Fruit fly (Drosophila melanogaster): Measurements from ENCODE around the gene CG11470.

CG11470 gene

DNA sequence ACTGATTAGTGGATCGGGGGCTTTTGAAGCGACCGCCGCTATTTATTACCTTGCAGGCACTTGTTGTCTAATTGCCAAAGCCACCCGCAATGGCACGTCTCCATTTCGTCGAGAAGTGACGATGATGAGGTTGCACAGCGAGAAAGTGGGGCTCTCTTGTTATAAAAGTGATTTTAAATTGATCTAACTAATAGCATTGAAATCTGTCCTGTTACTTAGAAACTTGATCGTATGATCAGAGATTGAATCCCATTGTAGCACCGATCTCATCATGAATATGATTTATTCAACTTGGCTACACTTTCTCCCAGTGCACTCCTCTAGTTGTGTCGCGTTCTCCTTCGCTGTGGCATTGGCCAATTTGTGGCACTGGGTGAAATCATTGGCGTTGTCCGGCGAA, 5.3 kb downstream of the CG11470 start:
- TF ChIP-seq Vsx2 (GFP tag; optimal IDR thresholded peaks at IDR 0.05; ENCODE audit: partially characterized antibody), result no peak
- TF ChIP-seq brk (GFP tag; optimal IDR thresholded peaks at IDR 0.05), result no peak
- no peak for TF ChIP-seq ey (GFP tag; optimal IDR thresholded peaks at IDR 0.05)
- TF ChIP-seq CG32264 (GFP tag; optimal IDR thresholded peaks at IDR 0.05), result no peak
- no peak for TF ChIP-seq dmrt93B (GFP tag; optimal IDR thresholded peaks at IDR 0.05)
- no peak for TF ChIP-seq br (GFP tag; optimal IDR thresholded peaks at IDR 0.05)
- no peak for TF ChIP-seq CG9705 (GFP tag; optimal IDR thresholded peaks at IDR 0.05)
- no peak for TF ChIP-seq jim (GFP tag; optimal IDR thresholded peaks at IDR 0.05)
- no peak for TF ChIP-seq fru (GFP tag; optimal IDR thresholded peaks at IDR 0.05)
- no peak for TF ChIP-seq HLH106 (tag; optimal IDR thresholded peaks at IDR 0.05)
- no peak for TF ChIP-seq usp (GFP tag; optimal IDR thresholded peaks at IDR 0.05)
- TF ChIP-seq Rel (GFP tag; optimal IDR thresholded peaks at IDR 0.05), result no peak
- TF ChIP-seq Rel (tag; optimal IDR thresholded peaks at IDR 0.05), result no peak
- TF ChIP-seq Abd-B (GFP tag; optimal IDR thresholded peaks at IDR 0.05), result no peak
- no peak for TF ChIP-seq sage (GFP tag; optimal IDR thresholded peaks at IDR 0.05)
- no peak for TF ChIP-seq CrebA (GFP tag; optimal IDR thresholded peaks at IDR 0.05; ENCODE audit: borderline replicate concordance)
- TF ChIP-seq rgr (GFP tag; optimal IDR thresholded peaks at IDR 0.05), result no peak
- TF ChIP-seq N (GFP tag; optimal IDR thresholded peaks at IDR 0.05), result no peak

DNA sequence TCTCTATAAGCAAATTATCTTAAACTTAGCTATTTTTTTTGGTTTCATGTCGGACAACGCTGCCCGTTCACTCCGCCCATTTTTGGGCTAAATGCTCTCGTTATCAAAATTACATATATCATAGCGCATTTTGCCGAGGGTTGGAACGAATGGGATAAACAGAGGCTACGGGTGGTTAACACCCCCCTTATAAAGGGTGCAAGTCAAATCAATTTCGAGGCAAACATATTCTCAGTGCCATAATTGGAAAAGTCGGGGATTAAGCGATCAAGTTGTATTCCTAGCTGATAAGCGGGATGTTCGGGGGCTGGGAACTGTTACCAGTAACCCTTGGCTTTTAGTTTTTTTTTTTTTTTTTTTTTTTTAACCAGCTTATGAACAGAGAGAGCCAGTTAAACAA, 6.3 kb downstream of the CG11470 start:
- no peak for TF ChIP-seq ey (GFP tag; optimal IDR thresholded peaks at IDR 0.05)
- TF ChIP-seq Hr78 (GFP tag; optimal IDR thresholded peaks at IDR 0.05), result no peak
- no peak for TF ChIP-seq brk (GFP tag; optimal IDR thresholded peaks at IDR 0.05)
- no peak for TF ChIP-seq foxo (GFP tag; optimal IDR thresholded peaks at IDR 0.05)
- no peak for TF ChIP-seq CG9705 (GFP tag; optimal IDR thresholded peaks at IDR 0.05)
- no peak for TF ChIP-seq Dif (GFP tag; optimal IDR thresholded peaks at IDR 0.05; ENCODE audit: partially characterized antibody)
- no peak for TF ChIP-seq HLH106 (tag; optimal IDR thresholded peaks at IDR 0.05)
- no peak for TF ChIP-seq N (GFP tag; optimal IDR thresholded peaks at IDR 0.05)
- no peak for TF ChIP-seq Vsx2 (GFP tag; optimal IDR thresholded peaks at IDR 0.05; ENCODE audit: partially characterized antibody)
- no peak for TF ChIP-seq OdsH (GFP tag; optimal IDR thresholded peaks at IDR 0.05)
- TF ChIP-seq sage (GFP tag; optimal IDR thresholded peaks at IDR 0.05), result no peak
- no peak for TF ChIP-seq fru (GFP tag; optimal IDR thresholded peaks at IDR 0.05)
- TF ChIP-seq Mio (GFP tag; optimal IDR thresholded peaks at IDR 0.05), result no peak
- no peak for TF ChIP-seq Myc (optimal IDR thresholded peaks at IDR 0.05)

DNA sequence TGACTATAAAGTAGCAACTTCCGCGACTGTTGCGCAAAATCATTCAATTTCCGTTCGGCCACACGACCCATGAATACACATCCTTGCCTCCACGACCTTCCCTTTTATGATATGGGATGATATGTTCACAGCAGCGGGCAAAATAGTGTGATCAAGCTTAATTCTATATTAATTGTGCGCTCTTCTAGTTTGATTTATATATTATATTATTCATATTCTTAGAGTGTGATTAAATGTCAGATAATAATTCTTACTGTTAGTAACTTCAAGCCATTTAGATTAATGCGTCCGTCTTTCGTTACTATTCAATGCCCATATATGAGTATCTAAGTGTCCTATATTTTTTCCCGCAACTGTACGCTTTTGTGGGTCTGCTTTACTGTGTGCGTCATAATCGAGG, 8.1 kb downstream of the CG11470 start:
- TF ChIP-seq usp (GFP tag; optimal IDR thresholded peaks at IDR 0.05) (no peak), Hnf4 (GFP tag; optimal IDR thresholded peaks at IDR 0.05) (no peak), Sp1 (GFP tag; optimal IDR thresholded peaks at IDR 0.05) (peak; percentile 29), Hr78 (GFP tag; optimal IDR thresholded peaks at IDR 0.05) (no peak), Dif (GFP tag; optimal IDR thresholded peaks at IDR 0.05; ENCODE audit: partially characterized antibody) (no peak), Jra (GFP tag; optimal IDR thresholded peaks at IDR 0.05) (no peak), N (GFP tag; optimal IDR thresholded peaks at IDR 0.05) (no peak), CG32264 (GFP tag; optimal IDR thresholded peaks at IDR 0.05) (no peak), Dfd (GFP tag; optimal IDR thresholded peaks at IDR 0.05) (no peak), jim (GFP tag; optimal IDR thresholded peaks at IDR 0.05) (no peak), Rel (GFP tag; optimal IDR thresholded peaks at IDR 0.05) (no peak), Rel (tag; optimal IDR thresholded peaks at IDR 0.05) (no peak), h (GFP tag; optimal IDR thresholded peaks at IDR 0.05) (peak; percentile 10), lola (GFP tag; optimal IDR thresholded peaks at IDR 0.05) (no peak), GATAd (GFP tag; optimal IDR thresholded peaks at IDR 0.05) (no peak), Myc (optimal IDR thresholded peaks at IDR 0.05) (no peak), tai (GFP tag; optimal IDR thresholded peaks at IDR 0.05) (no peak), rgr (GFP tag; optimal IDR thresholded peaks at IDR 0.05) (peak; percentile 27), Vsx2 (GFP tag; optimal IDR thresholded peaks at IDR 0.05; ENCODE audit: partially characterized antibody) (no peak), brk (GFP tag; optimal IDR thresholded peaks at IDR 0.05) (no peak), OdsH (GFP tag; optimal IDR thresholded peaks at IDR 0.05) (peak; percentile 9), foxo (GFP tag; optimal IDR thresholded peaks at IDR 0.05) (peak in 1 of 2 experiments; percentile 12), dsf (GFP tag; optimal IDR thresholded peaks at IDR 0.05; ENCODE audit: borderline replicate concordance) (no peak)

DNA sequence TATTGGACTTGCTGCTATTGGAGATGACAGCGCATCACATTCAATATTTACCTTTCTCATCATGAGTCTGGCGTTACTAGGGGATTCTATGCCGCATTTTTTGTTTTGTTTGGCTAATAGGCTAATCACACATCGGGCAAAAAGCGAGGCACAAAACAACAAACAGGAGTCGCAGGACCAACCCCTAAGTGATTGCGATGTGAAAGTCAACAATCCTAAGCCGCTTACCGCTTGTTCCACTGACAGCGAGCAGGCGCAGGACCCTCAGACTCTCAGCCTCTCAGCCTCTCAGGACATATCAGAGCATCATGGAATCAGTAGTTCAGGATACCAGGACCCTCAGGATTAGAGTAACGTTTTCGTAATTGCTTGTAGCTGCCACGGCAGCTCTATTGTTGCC, 13.6 kb downstream of the CG11470 start:
- TF ChIP-seq usp (GFP tag; optimal IDR thresholded peaks at IDR 0.05), result no peak
- no peak for TF ChIP-seq CG9705 (GFP tag; optimal IDR thresholded peaks at IDR 0.05)
- no peak for TF ChIP-seq woc (GFP tag; optimal IDR thresholded peaks at IDR 0.05)
- no peak for TF ChIP-seq brk (GFP tag; optimal IDR thresholded peaks at IDR 0.05)
- no peak for TF ChIP-seq sv (GFP tag; optimal IDR thresholded peaks at IDR 0.05)
- no peak for TF ChIP-seq N (GFP tag; optimal IDR thresholded peaks at IDR 0.05)
- TF ChIP-seq fru (GFP tag; optimal IDR thresholded peaks at IDR 0.05), result no peak
- TF ChIP-seq CrebA (GFP tag; optimal IDR thresholded peaks at IDR 0.05; ENCODE audit: borderline replicate concordance), result no peak

All from whole organism, wandering third instar larva.